Worm (Caenorhabditis elegans) whole organism, early embryonic: ENCODE data around the gene pho-11.

Experiments
- B0310.2 ChIP-seq: sonication (generic microtip); optimal IDR thresholded peaks from 2 replicates; lab custom pipeline; 2016; ENCODE audit warnings: mild to moderate bottlenecking, missing genetic modification characterization, missing compliant biosample characterization
- F13C5.2 ChIP-seq: sonication (generic microtip); optimal IDR thresholded peaks from 2 replicates; lab custom pipeline; 2017; ENCODE audit warnings: mild to moderate bottlenecking, missing genetic modification characterization, inconsistent platforms, missing compliant biosample characterization
- aly-1 ChIP-seq: sonication (generic microtip); optimal IDR thresholded peaks from 2 replicates; lab custom pipeline; 2016; ENCODE audit warnings: missing genetic modification characterization, missing compliant biosample characterization
- ama-1 ChIP-seq: fragments of 150-350 bp; optimal IDR thresholded peaks from 2 replicates; lab custom pipeline; 2014
- ceh-13 ChIP-seq: fragments of 200-800 bp; sonication (Bioruptor generic); optimal IDR thresholded peaks from 2 replicates; lab custom pipeline; 2018; ENCODE audit warnings: mild to moderate bottlenecking, missing genetic modification characterization, missing compliant biosample characterization
- ceh-36 ChIP-seq: sonication (generic microtip); optimal IDR thresholded peaks from 2 replicates; lab custom pipeline; 2016; ENCODE audit warnings: missing genetic modification characterization, inconsistent platforms, missing compliant biosample characterization
- ets-7 ChIP-seq: sonication (generic microtip); optimal IDR thresholded peaks from 2 replicates; lab custom pipeline; 2016; ENCODE audit warnings: missing genotype, missing genetic modification characterization, missing compliant biosample characterization
- flt-1 ChIP-seq: fragments of 200-800 bp; sonication (Bioruptor generic); IDR thresholded peaks from 2 replicates; pipeline ENCODE4 v1.3.6; 2022; ENCODE audit warnings: missing genetic modification characterization, missing compliant biosample characterization
- hmbx-1 ChIP-seq: sonication (generic microtip); optimal IDR thresholded peaks from 2 replicates; lab custom pipeline; 2016; ENCODE audit warnings: mild to moderate bottlenecking, missing genetic modification characterization, missing compliant biosample characterization
- hmg-4 ChIP-seq: fragments of 200-800 bp; sonication (Bioruptor generic); optimal IDR thresholded peaks from 2 replicates; lab custom pipeline; 2018; ENCODE audit warnings: mild to moderate bottlenecking, missing genetic modification characterization, missing compliant biosample characterization
- hnd-1 ChIP-seq: sonication (generic microtip); optimal IDR thresholded peaks from 2 replicates; lab custom pipeline; 2016; ENCODE audit warnings: missing genetic modification characterization, missing compliant biosample characterization
- pes-1 ChIP-seq: fragments of 200-800 bp; sonication (Bioruptor generic); IDR thresholded peaks from 2 replicates; pipeline ENCODE4 v1.3.6; 2022; ENCODE audit warnings: missing genetic modification reagents, missing genetic modification characterization, missing compliant biosample characterization
- scrt-1 ChIP-seq: fragments of 200-800 bp; sonication (Bioruptor generic); IDR thresholded peaks from 2 replicates; pipeline ENCODE4 v1.3.6; 2022; ENCODE audit warnings: missing genetic modification characterization, missing compliant biosample characterization
- sea-1 ChIP-seq: fragments of 200-800 bp; sonication (Bioruptor generic); conservative IDR thresholded peaks from 2 replicates; pipeline ENCODE4 v1.3.6; 2022; ENCODE audit warnings: missing genetic modification characterization, missing compliant biosample characterization
- tbx-11 ChIP-seq: fragments of 200-800 bp; sonication (Bioruptor generic); IDR thresholded peaks from 2 replicates; pipeline ENCODE4 v1.3.6; 2022; ENCODE audit warnings: missing genetic modification characterization, missing compliant biosample characterization
- tbx-37 ChIP-seq: fragments of 200-800 bp; sonication (Bioruptor generic); conservative IDR thresholded peaks from 2 replicates; pipeline ENCODE4 v1.3.6; 2022; ENCODE audit warnings: missing genetic modification reagents, missing genetic modification characterization, missing compliant biosample characterization
- tra-4 ChIP-seq: sonication (generic microtip); optimal IDR thresholded peaks from 2 replicates; lab custom pipeline; 2017; ENCODE audit warnings: missing genetic modification characterization, missing compliant biosample characterization

Gene pho-11

DNA sequence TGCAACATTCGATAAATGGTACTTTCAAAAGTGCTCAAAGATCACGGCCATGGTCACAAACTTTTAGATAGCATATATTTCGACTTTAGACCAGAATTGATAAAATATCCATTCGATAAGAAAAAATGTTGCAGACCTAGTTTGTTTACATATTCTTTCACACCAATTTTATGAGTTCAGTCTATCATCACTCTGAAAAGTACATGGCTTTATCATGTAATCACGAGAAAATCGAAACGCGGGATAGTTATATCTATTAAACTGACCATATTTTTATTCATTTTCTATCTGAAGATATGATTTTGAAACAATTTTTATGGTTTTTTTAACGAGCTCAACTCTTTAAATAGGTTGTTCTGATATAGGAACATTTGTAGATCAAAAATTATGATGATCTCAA is at the start of gene pho-11:
TSS of gene pho-11 (plus strand) at position 374 of the 400 bp plus-strand sequence.
- TF ChIP-seq ets-7 (tag; lab: Kevin White, UChicago) (no peak), flt-1 (no peak), tbx-11 (GFP tag; lab: Robert Waterston, UW) (no peak), tbx-37 (GFP tag; lab: Robert Waterston, UW) (no peak), scrt-1 (GFP tag; lab: Robert Waterston, UW) (no peak), ceh-36 (tag; lab: Kevin White, UChicago) (no peak), ceh-13 (GFP tag; lab: Kevin White, UChicago) (no peak), ama-1 (lab: Kevin White, UChicago) (no peak), B0310.2 (tag; lab: Kevin White, UChicago) (no peak), pes-1 (GFP tag; lab: Robert Waterston, UW) (no peak), sea-1 (GFP tag; lab: Robert Waterston, UW) (no peak)

DNA sequence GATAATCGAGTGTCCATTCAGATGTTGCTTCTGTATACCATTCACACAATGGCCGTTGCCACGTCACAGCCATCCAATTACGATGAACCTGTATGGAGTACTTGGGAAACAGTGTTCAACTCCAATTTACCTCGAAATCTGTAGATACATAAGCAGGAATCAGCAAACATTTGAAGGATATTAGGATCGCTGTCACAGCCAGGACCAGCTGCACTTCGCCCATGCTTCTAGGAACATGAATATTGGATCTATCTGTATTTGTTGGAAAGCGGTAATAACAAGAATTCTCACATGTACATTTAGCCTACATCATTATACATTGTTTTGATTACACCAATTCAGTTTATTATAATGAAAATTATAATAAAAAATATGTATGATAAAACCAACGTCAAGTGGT is 45.4 kb upstream of the pho-11 start, which contains the start of gene algn-8:
TSS of gene algn-8 (minus strand) at position 227 of the 400 bp plus-strand sequence.
- TF ChIP-seq scrt-1 (GFP tag; lab: Robert Waterston, UW) (no peak), ceh-13 (GFP tag; lab: Kevin White, UChicago) (no peak), hmbx-1 (tag; lab: Kevin White, UChicago) (no peak), hnd-1 (tag; lab: Kevin White, UChicago) (no peak), tbx-11 (GFP tag; lab: Robert Waterston, UW) (no peak), tra-4 (tag; lab: Kevin White, UChicago) (no peak), F13C5.2 (tag; lab: Kevin White, UChicago) (no peak), ets-7 (tag; lab: Kevin White, UChicago) (no peak), B0310.2 (tag; lab: Kevin White, UChicago) (no peak), ceh-36 (tag; lab: Kevin White, UChicago) (no peak), aly-1 (tag; lab: Kevin White, UChicago) (no peak), pes-1 (GFP tag; lab: Robert Waterston, UW) (no peak), tbx-37 (GFP tag; lab: Robert Waterston, UW) (no peak), hmg-4 (GFP tag; lab: Kevin White, UChicago) (no peak)

DNA sequence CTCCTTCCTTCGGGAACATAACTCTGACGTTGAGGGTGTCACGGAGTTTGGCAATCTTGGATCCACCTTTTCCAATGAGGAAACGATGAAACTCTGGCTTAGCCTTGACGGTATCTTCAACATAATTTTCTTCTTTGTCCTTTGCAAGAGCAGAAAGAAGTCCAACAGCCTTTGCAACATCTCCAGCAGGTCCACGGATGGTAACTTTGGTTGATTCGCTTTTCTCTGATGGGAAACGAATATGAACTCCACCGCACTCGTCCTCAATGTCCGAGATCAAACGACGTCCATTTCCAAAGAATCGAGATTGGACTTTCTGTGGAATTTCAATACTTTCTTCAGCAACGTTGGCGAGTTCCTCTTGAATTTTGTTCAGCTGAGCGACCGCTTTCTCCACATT is 43.1 kb upstream of the pho-11 start:
- no peak for TF ChIP-seq pes-1 (GFP tag; lab: Robert Waterston, UW)

DNA sequence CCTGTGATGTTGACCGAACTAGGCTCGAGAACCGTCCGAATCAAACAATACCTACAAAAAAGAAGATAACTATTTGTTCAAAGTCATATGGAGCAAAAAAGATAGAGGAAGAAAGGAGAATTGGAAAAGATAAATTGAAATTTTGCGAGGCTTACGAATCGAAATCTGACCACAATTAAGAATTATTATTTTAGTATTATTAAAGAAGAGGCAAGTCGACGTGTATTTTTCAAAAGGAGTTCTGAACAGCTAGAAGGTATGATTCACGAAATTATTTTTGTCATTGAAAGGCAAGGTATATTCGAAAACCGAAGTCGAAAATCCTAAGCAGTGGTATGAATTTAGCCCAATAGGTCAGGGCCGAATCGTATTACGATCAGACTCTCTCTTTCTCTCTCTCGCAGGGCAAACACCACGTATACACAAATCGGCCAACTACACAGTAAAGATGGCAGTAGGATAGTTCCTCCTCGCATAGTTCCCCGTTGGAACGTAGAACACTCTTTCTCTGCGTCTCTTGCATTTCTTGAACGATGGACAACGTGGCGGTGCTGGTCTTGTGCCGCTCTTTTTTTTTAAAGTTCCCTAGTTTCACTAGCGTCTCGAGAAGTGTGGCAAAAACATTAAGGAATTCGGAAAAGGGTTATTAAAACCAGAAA is 40.5 kb upstream of the pho-11 start, which contains the start of gene vgln-1:
TSS of gene vgln-1 (minus strand) at position 51 of the 659 bp plus-strand sequence.
- TF ChIP-seq F13C5.2 (tag; lab: Kevin White, UChicago) = no peak
- no peak for TF ChIP-seq scrt-1 (GFP tag; lab: Robert Waterston, UW)
- no peak; the same call in 1 of the 2 replicates for TF ChIP-seq pes-1 (GFP tag; lab: Robert Waterston, UW)
- no peak for TF ChIP-seq aly-1 (tag; lab: Kevin White, UChicago)
- TF ChIP-seq tbx-11 (GFP tag; lab: Robert Waterston, UW) = no peak
- TF ChIP-seq sea-1 (GFP tag; lab: Robert Waterston, UW) = no peak

DNA sequence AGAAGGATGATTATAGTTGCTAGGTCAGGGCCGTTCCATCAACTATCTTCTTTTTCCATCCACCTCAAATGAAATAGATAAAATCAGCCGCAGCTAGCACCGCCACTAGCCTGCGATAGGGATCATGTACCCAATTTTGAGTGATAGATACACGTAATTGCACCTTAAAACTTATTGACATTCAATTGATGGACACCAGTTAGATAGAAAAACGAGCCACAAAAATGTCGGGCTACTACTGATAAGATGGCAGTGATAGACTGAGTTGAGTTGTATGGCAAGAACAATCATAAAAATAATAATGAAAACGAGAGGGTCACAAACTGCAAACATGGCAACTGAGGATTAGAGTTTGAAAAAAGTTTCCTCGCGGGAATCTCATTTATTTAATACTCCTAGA is 39.8 kb upstream of the pho-11 start:
- TF ChIP-seq tbx-37 (GFP tag; lab: Robert Waterston, UW) = no peak
- no peak for TF ChIP-seq B0310.2 (tag; lab: Kevin White, UChicago)
- TF ChIP-seq hmg-4 (GFP tag; lab: Kevin White, UChicago) = no peak
- no peak for TF ChIP-seq ceh-36 (tag; lab: Kevin White, UChicago)
- TF ChIP-seq tbx-11 (GFP tag; lab: Robert Waterston, UW) = no peak
- TF ChIP-seq flt-1 = no peak
- no peak for TF ChIP-seq tra-4 (tag; lab: Kevin White, UChicago)
- TF ChIP-seq ceh-13 (GFP tag; lab: Kevin White, UChicago) = no peak
- no peak for TF ChIP-seq sea-1 (GFP tag; lab: Robert Waterston, UW)
- TF ChIP-seq pes-1 (GFP tag; lab: Robert Waterston, UW) = no peak

DNA sequence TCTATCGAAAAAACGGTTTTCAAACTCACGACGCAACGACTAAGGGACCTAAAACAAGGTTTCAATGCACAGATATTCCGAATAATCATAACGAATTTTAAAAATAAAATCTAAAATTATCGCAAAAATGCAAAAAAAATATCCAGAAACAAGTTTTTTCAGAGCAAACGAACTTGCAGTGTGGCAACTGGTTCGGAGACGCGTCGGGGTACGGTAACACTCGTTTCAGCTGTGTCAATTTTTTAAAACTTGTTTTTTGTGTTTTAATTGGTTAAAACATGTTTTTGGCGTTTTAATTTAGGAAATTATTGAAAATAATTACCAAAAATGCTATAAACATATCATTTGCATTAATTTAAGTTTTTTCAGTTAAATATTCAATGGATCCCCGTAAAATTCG is 39.2 kb upstream of the pho-11 start, which contains the start of gene C08H9.16:
TSS of gene C08H9.16 (plus strand) at position 370 of the 400 bp plus-strand sequence.
- TF ChIP-seq ama-1 (lab: Kevin White, UChicago) (no peak), tbx-37 (GFP tag; lab: Robert Waterston, UW) (no peak), ceh-13 (GFP tag; lab: Kevin White, UChicago) (no peak), tbx-11 (GFP tag; lab: Robert Waterston, UW) (no peak), hmbx-1 (tag; lab: Kevin White, UChicago) (no peak), ceh-36 (tag; lab: Kevin White, UChicago) (no peak), flt-1 (no peak), F13C5.2 (tag; lab: Kevin White, UChicago) (no peak), tra-4 (tag; lab: Kevin White, UChicago) (no peak), scrt-1 (GFP tag; lab: Robert Waterston, UW) (no peak), hnd-1 (tag; lab: Kevin White, UChicago) (no peak), sea-1 (GFP tag; lab: Robert Waterston, UW) (no peak), hmg-4 (GFP tag; lab: Kevin White, UChicago) (no peak), aly-1 (tag; lab: Kevin White, UChicago) (no peak), ets-7 (tag; lab: Kevin White, UChicago) (no peak), B0310.2 (tag; lab: Kevin White, UChicago) (no peak), pes-1 (GFP tag; lab: Robert Waterston, UW) (no peak)

DNA sequence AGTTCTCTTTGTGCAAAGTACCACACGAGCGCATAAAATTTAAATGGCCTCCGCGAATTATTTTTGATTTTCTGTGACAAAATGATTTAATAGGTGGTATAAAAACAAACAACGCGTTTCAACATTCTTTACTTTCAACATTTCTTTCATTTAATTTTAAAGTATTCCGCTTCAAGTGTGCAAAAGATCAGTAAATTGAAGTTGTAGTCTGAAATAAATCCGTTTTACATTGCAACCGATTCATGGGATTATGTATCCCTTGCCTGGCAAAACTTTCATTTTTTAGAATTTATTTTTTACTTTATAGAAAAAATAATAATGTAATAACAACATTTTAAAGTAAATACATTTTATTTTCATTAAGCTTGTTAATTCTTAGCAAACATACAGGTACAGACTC is 37.2 kb upstream of the pho-11 start, which contains the start of gene F26C11.1:
TSS of gene F26C11.1 (plus strand) at position 301 of the 400 bp plus-strand sequence.
- TF ChIP-seq flt-1 (no peak), ama-1 (lab: Kevin White, UChicago) (no peak), aly-1 (tag; lab: Kevin White, UChicago) (no peak), F13C5.2 (tag; lab: Kevin White, UChicago) (no peak), ets-7 (tag; lab: Kevin White, UChicago) (no peak), hmg-4 (GFP tag; lab: Kevin White, UChicago) (no peak), hmbx-1 (tag; lab: Kevin White, UChicago) (no peak), scrt-1 (GFP tag; lab: Robert Waterston, UW) (no peak), tbx-11 (GFP tag; lab: Robert Waterston, UW) (no peak), tra-4 (tag; lab: Kevin White, UChicago) (no peak), ceh-36 (tag; lab: Kevin White, UChicago) (no peak), B0310.2 (tag; lab: Kevin White, UChicago) (no peak), ceh-13 (GFP tag; lab: Kevin White, UChicago) (no peak), pes-1 (GFP tag; lab: Robert Waterston, UW) (no peak), tbx-37 (GFP tag; lab: Robert Waterston, UW) (no peak), hnd-1 (tag; lab: Kevin White, UChicago) (no peak), sea-1 (GFP tag; lab: Robert Waterston, UW) (no peak)
